Worm (Caenorhabditis elegans) whole organism, early embryonic: ENCODE data around the gene Y39D8A.1.

ENCODE experiments used
- ama-1 ChIP-seq: fragments of 150-350 bp; optimal IDR thresholded peaks from 2 replicates; lab custom pipeline; 2014
- flt-1 ChIP-seq: fragments of 200-800 bp; sonication (Bioruptor generic); IDR thresholded peaks from 2 replicates; pipeline ENCODE4 v1.3.6; 2022; ENCODE audit warnings: missing genetic modification characterization, missing compliant biosample characterization

- TF ChIP-seq flt-1 (GFP tag; lab: Robert Waterston, UW): no peak
- no peak for TF ChIP-seq ama-1 (lab: Kevin White, UChicago)
Observed at ce11 chrV:403028-403427, 15.5 kb upstream of the Y39D8A.1 start, which contains the start of gene srh-62.
